Worm (Caenorhabditis elegans): ENCODE results near the gene dct-15.

DNA sequence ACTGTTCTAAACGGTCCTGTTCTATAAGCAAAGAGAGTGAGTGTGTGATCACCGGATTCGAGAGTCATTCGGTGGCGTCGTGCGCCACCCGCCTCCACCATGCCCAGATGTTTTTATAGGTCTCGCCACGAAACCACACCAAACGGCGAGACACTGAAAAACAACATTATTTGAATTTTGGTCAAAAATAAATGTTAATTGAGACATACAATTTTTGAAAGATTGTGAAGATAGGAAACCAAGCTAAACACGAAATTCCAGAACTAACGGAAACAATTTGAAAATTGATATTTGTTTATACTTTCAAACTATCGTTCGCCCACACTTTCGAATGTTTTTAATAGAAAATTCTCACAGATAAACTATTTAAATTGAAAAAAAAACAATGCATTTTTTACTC is 13.9 kb upstream of the dct-15 start, which contains the start of gene catp-6:
- TF ChIP-seq hmbx-1 (tag; optimal IDR thresholded peaks at IDR 0.05) (no peak), sea-1 (GFP tag; conservative IDR thresholded peaks at IDR 0.05) (no peak), hnd-1 (tag; optimal IDR thresholded peaks at IDR 0.05) (no peak), tbx-11 (GFP tag; IDR thresholded peaks at IDR 0.05) (no peak), tbx-37 (GFP tag; conservative IDR thresholded peaks at IDR 0.05) (no peak), ama-1 (optimal IDR thresholded peaks at IDR 0.05) (no peak), B0310.2 (tag; optimal IDR thresholded peaks at IDR 0.05) (no peak), aly-1 (tag; optimal IDR thresholded peaks at IDR 0.05) (no peak), flt-1 (GFP tag; IDR thresholded peaks at IDR 0.05) (no peak), tra-4 (tag; optimal IDR thresholded peaks at IDR 0.05) (no peak)

Data from whole organism, early embryonic.